Worm (Caenorhabditis elegans) whole organism, young adult: Measurements from ENCODE around the gene C27C12.3.

Source experiments
- B0019.2 ChIP-seq: fragments of 200-800 bp; sonication (Bioruptor generic); conservative IDR thresholded peaks from 2 replicates; pipeline ENCODE4 v1.3.6; 2022; ENCODE audit warnings: missing genetic modification reagents, missing genetic modification characterization, missing compliant biosample characterization
- F10E7.11 ChIP-seq: sonication (generic microtip); optimal IDR thresholded peaks from 2 replicates; lab custom pipeline; 2017; ENCODE audit warnings: mild to moderate bottlenecking, missing genetic modification characterization, moderate library complexity, missing compliant biosample characterization
- F23B12.7 ChIP-seq: sonication (generic microtip); optimal IDR thresholded peaks from 2 replicates; lab custom pipeline; 2017; ENCODE audit warnings: missing genetic modification characterization, mild to moderate bottlenecking, missing compliant biosample characterization, antibody characterized with exemption, moderate library complexity; ENCODE audit not compliant: insufficient read depth
- K11D2.4 ChIP-seq: fragments of 200-800 bp; sonication (Bioruptor generic); IDR thresholded peaks from 2 replicates; pipeline ENCODE4 v1.3.6; 2022; ENCODE audit warnings: missing genetic modification reagents, missing genetic modification characterization, missing compliant biosample characterization
- ZK185.1 ChIP-seq: sonication (generic microtip); optimal IDR thresholded peaks from 2 replicates; lab custom pipeline; 2016; ENCODE audit warnings: mild to moderate bottlenecking, missing genetic modification characterization, missing compliant biosample characterization; ENCODE audit not compliant: poor library complexity, severe bottlenecking
- aptf-3 ChIP-seq: fragments of 200-800 bp; sonication (Bioruptor generic); IDR thresholded peaks from 2 replicates; pipeline ENCODE4 v1.3.6; 2022; ENCODE audit warnings: missing genetic modification characterization, missing compliant biosample characterization
- attf-6 ChIP-seq: fragments of 200-800 bp; sonication (Bioruptor generic); IDR thresholded peaks from 2 replicates; pipeline ENCODE4 v1.3.6; 2022; ENCODE audit warnings: missing genetic modification reagents, missing genetic modification characterization, missing compliant biosample characterization
- cebp-1 ChIP-seq, 2 experiments: fragments of 200-800 bp in 1 of 2; sonication (Bioruptor generic) in 1 of 2; sonication (generic microtip) in 1 of 2; IDR thresholded peaks in 1 of 2; optimal IDR thresholded peaks in 1 of 2; 2 replicates each; pipeline versions ENCODE4 v1.3.6 to Lab custom; 2017 to 2022; ENCODE audit warnings: missing compliant biosample characterization in 2 of 2, missing genetic modification characterization in 2 of 2, mild to moderate bottlenecking in 1 of 2, missing genetic modification reagents in 1 of 2, moderate library complexity in 1 of 2
- cebp-2 ChIP-seq: fragments of 200-800 bp; sonication (Bioruptor generic); IDR thresholded peaks from 2 replicates; pipeline ENCODE4 v1.3.6; 2022; ENCODE audit warnings: missing genetic modification characterization, missing compliant biosample characterization
- ceh-58 ChIP-seq: fragments of 200-800 bp; sonication (Bioruptor generic); IDR thresholded peaks from 2 replicates; pipeline ENCODE4 v1.3.6; 2022; ENCODE audit warnings: missing genetic modification characterization, missing compliant biosample characterization
- ceh-91 ChIP-seq: fragments of 200-800 bp; sonication (Bioruptor generic); IDR thresholded peaks from 2 replicates; pipeline ENCODE4 v1.3.6; 2022; ENCODE audit warnings: missing genetic modification reagents, missing genetic modification characterization, missing compliant biosample characterization
- die-1 ChIP-seq: sonication (generic microtip); optimal IDR thresholded peaks from 2 replicates; lab custom pipeline; 2016; ENCODE audit warnings: missing genotype, mild to moderate bottlenecking, missing genetic modification characterization, missing compliant biosample characterization
- dpl-1 ChIP-seq: fragments of 150-350 bp; optimal IDR thresholded peaks from 2 replicates; lab custom pipeline; 2014; ENCODE audit warnings: missing biosample characterization, missing genetic modification reagents, missing genetic modification characterization
- efl-1 ChIP-seq: fragments of 150-350 bp; optimal IDR thresholded peaks from 2 replicates; lab custom pipeline; 2014; ENCODE audit warnings: missing biosample characterization, missing genetic modification reagents, missing genetic modification characterization
- egl-44 ChIP-seq: fragments of 200-800 bp; sonication (Bioruptor generic); IDR thresholded peaks from 2 replicates; pipeline ENCODE4 v1.3.6; 2022; ENCODE audit warnings: missing genetic modification reagents, missing genetic modification characterization, missing compliant biosample characterization
- hlh-12 ChIP-seq: sonication (generic microtip); optimal IDR thresholded peaks from 2 replicates; lab custom pipeline; 2016; ENCODE audit warnings: missing genetic modification characterization, missing compliant biosample characterization
- hlh-26 ChIP-seq: fragments of 200-800 bp; sonication (Bioruptor generic); conservative IDR thresholded peaks from 2 replicates; pipeline ENCODE4 v1.3.6; 2022; ENCODE audit warnings: missing genetic modification reagents, missing genetic modification characterization, missing compliant biosample characterization
- lin-26 ChIP-seq: fragments of 200-800 bp; sonication (Bioruptor generic); IDR thresholded peaks from 2 replicates; pipeline ENCODE4 v1.3.6; 2022; ENCODE audit warnings: missing genetic modification reagents, missing genetic modification characterization, missing compliant biosample characterization
- lin-54 ChIP-seq: fragments of 200-800 bp; sonication (Bioruptor generic); optimal IDR thresholded peaks from 2 replicates; lab custom pipeline; 2018; ENCODE audit warnings: mild to moderate bottlenecking, missing genetic modification characterization, missing compliant biosample characterization
- lir-1 ChIP-seq: fragments of 200-800 bp; sonication (Bioruptor generic); conservative IDR thresholded peaks from 2 replicates; pipeline ENCODE4 v1.3.6; 2022; ENCODE audit warnings: missing genetic modification reagents, missing genetic modification characterization, missing compliant biosample characterization
- madf-10 ChIP-seq: sonication (generic microtip); optimal IDR thresholded peaks from 2 replicates; lab custom pipeline; 2016; ENCODE audit warnings: mild to moderate bottlenecking, missing genetic modification characterization, missing compliant biosample characterization
- madf-6 ChIP-seq: fragments of 200-800 bp; sonication (Bioruptor generic); IDR thresholded peaks from 2 replicates; pipeline ENCODE4 v1.3.6; 2022; ENCODE audit warnings: missing genetic modification reagents, missing genetic modification characterization, missing compliant biosample characterization
- madf-8 ChIP-seq: fragments of 200-800 bp; sonication (Bioruptor generic); conservative IDR thresholded peaks from 2 replicates; pipeline ENCODE4 v1.3.6; 2022; ENCODE audit warnings: missing genetic modification reagents, missing genetic modification characterization, missing compliant biosample characterization
- mcd-1 ChIP-seq: fragments of 200-800 bp; sonication (Bioruptor generic); IDR thresholded peaks from 2 replicates; pipeline ENCODE4 v1.3.6; 2022; ENCODE audit warnings: missing genetic modification reagents, missing genetic modification characterization, missing compliant biosample characterization
- nfya-1 ChIP-seq: sonication (generic microtip); optimal IDR thresholded peaks from 2 replicates; lab custom pipeline; 2017; ENCODE audit warnings: antibody characterized with exemption, missing compliant biosample characterization, missing genetic modification characterization, borderline replicate concordance; ENCODE audit not compliant: insufficient read depth
- nfya-2 ChIP-seq: fragments of 200-800 bp; sonication (Bioruptor generic); IDR thresholded peaks from 2 replicates; pipeline ENCODE4 v1.3.6; 2022; ENCODE audit warnings: missing genetic modification reagents, missing genetic modification characterization, missing compliant biosample characterization
- nhr-27 ChIP-seq: fragments of 200-800 bp; sonication (Bioruptor generic); optimal IDR thresholded peaks from 2 replicates; lab custom pipeline; 2018; ENCODE audit warnings: mild to moderate bottlenecking, missing genetic modification characterization, moderate library complexity, missing compliant biosample characterization
- pbrm-1 ChIP-seq: fragments of 200-800 bp; sonication (Bioruptor generic); IDR thresholded peaks from 2 replicates; pipeline ENCODE4 v1.3.6; 2022; ENCODE audit warnings: missing genetic modification reagents, missing genetic modification characterization, missing compliant biosample characterization
- sdz-38 ChIP-seq: sonication (generic microtip); optimal IDR thresholded peaks from 2 replicates; lab custom pipeline; 2016; ENCODE audit warnings: missing genotype, missing genetic modification characterization, missing compliant biosample characterization
- snpc-1.1 ChIP-seq: sonication (generic microtip); optimal IDR thresholded peaks from 2 replicates; lab custom pipeline; 2017; ENCODE audit warnings: missing genetic modification characterization, mild to moderate bottlenecking, missing compliant biosample characterization, antibody characterized with exemption, moderate library complexity, missing genotype, missing genetic modification reagents; ENCODE audit not compliant: insufficient read depth
- snpc-4 ChIP-seq, 5 experiments: fragments of 150-350 bp in 1 of 5; sonication (generic microtip) in 4 of 5; optimal IDR thresholded peaks; 2 replicates each; lab custom pipeline; 2014 to 2018; ENCODE audit warnings: missing genetic modification characterization in 5 of 5, missing biosample characterization in 3 of 5, antibody characterized with exemption in 2 of 5, mild to moderate bottlenecking in 2 of 5, missing compliant biosample characterization in 2 of 5, missing genotype in 2 of 5, moderate library complexity in 2 of 5, missing genetic modification reagents in 1 of 5
- somi-1 ChIP-seq: fragments of 200-800 bp; sonication (Bioruptor generic); optimal IDR thresholded peaks from 2 replicates; lab custom pipeline; 2018; ENCODE audit warnings: mild to moderate bottlenecking, missing genetic modification characterization, missing compliant biosample characterization
- sptf-2 ChIP-seq: fragments of 200-800 bp; sonication (Bioruptor generic); optimal IDR thresholded peaks from 2 replicates; lab custom pipeline; 2018; ENCODE audit warnings: mild to moderate bottlenecking, missing genetic modification characterization, missing compliant biosample characterization
- ztf-26 ChIP-seq: sonication (generic microtip); optimal IDR thresholded peaks from 2 replicates; lab custom pipeline; 2017; ENCODE audit warnings: missing genetic modification characterization, missing compliant biosample characterization
- ztf-28 ChIP-seq: fragments of 200-800 bp; sonication (Bioruptor generic); IDR thresholded peaks from 2 replicates; pipeline ENCODE4 v1.3.6; 2022; ENCODE audit warnings: missing genetic modification reagents, missing genetic modification characterization, missing compliant biosample characterization

Gene C27C12.3

ce11 chrX:14875668-14876067 lies 10.0 kb upstream of the C27C12.3 start, which contains the start of gene sssh-1:
TSS of gene sssh-1 (plus strand) at chrX:14875968.
- TF ChIP-seq sptf-2 (GFP tag; lab: Kevin White, UChicago) (no peak), cebp-1 (GFP tag; IDR thresholded peaks at IDR 0.05; lab: Robert Waterston, UW) (no peak), cebp-1 (tag; optimal IDR thresholded peaks at IDR 0.05; lab: Kevin White, UChicago) (no peak), nfya-1 (no peak), dpl-1 (GFP tag; lab: Kevin White, UChicago) (no peak), madf-10 (tag; lab: Kevin White, UChicago) (no peak), lin-54 (GFP tag; lab: Kevin White, UChicago) (no peak), pbrm-1 (no peak), F10E7.11 (no peak), sdz-38 (tag; lab: Kevin White, UChicago) (no peak), nhr-27 (no peak), cebp-2 (no peak), ceh-58 (no peak), somi-1 (GFP tag; lab: Kevin White, UChicago) (no peak), egl-44 (GFP tag; lab: Robert Waterston, UW) (no peak), aptf-3 (GFP tag; lab: Robert Waterston, UW) (no peak)

- TF ChIP-seq lin-26 = no peak
- TF ChIP-seq madf-8 (GFP tag; lab: Robert Waterston, UW) = 0 out of 2 replicates have a peak, but pooled peaks have one; percentile 8
- no peak for TF ChIP-seq K11D2.4
- TF ChIP-seq ztf-28 = no peak
- peak; percentile 46 for TF ChIP-seq mcd-1 (GFP tag; lab: Robert Waterston, UW)
- TF ChIP-seq efl-1 (GFP tag; lab: Kevin White, UChicago) = peak; percentile 73
- TF ChIP-seq madf-6 (GFP tag; lab: Robert Waterston, UW) = peak; percentile 65
- peak; percentile 38 for TF ChIP-seq dpl-1 (GFP tag; lab: Kevin White, UChicago)
- no peak for TF ChIP-seq die-1 (tag; lab: Kevin White, UChicago)
- TF ChIP-seq hlh-26 (GFP tag; lab: Robert Waterston, UW) = no peak
- TF ChIP-seq, all 124 proteins: peak for 5
Measured at ce11 chrX:14872817-14873469, 7.3 kb upstream of the C27C12.3 start, which contains the start of gene F31F6.3. TSS of gene F31F6.3 (minus strand) at chrX:14872867.

DNA sequence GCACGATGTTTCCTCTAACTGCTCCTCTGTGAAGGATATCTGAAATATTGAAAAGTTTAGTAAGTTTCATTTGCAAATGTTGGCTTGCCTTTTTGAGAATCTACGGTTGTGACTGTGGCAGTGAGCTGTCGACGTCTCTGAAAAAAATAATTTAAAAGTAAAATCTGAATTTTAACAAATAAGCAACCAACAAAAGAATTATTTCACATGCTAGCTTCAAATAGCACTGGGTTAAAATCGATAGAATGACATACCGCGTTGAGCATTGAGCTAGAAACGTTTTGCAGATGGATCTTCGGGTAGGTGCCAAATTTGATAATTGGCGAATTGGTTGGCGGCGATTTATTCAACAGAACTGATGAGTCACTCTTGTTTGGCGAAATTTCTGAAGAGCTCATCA lies 6.1 kb upstream of the C27C12.3 start, which contains the start of gene F31F6.2:
Gene F31F6.2 (minus strand): TSS at position 101 of the 400 bp plus-strand sequence.
- TF ChIP-seq attf-6 (no peak), B0019.2 (GFP tag; lab: Robert Waterston, UW) (no peak), snpc-1.1 (no peak), snpc-4 (GFP tag; optimal IDR thresholded peaks at IDR 0.05; lab: Kevin White, UChicago) (no peak), snpc-4 (tag; optimal IDR thresholded peaks at IDR 0.05; lab: Kevin White, UChicago) (no peak), lin-54 (GFP tag; lab: Kevin White, UChicago) (no peak), pbrm-1 (no peak), lir-1 (GFP tag; lab: Robert Waterston, UW) (no peak), ztf-28 (no peak), lin-26 (no peak), ZK185.1 (tag; lab: Kevin White, UChicago) (no peak), ceh-91 (no peak), F23B12.7 (tag; lab: Kevin White, UChicago) (no peak), ztf-26 (tag; lab: Kevin White, UChicago) (no peak), hlh-12 (tag; lab: Kevin White, UChicago) (no peak), nfya-2 (GFP tag; lab: Robert Waterston, UW) (no peak), madf-6 (GFP tag; lab: Robert Waterston, UW) (no peak)
